Fruit fly (Drosophila melanogaster) S2 (cell line): ENCODE measurements around the gene CG4393.

Experiments
- CG8478 ChIP-seq: fragments of >200 bp; optimal IDR thresholded peaks from 2 replicates; lab custom pipeline; 2018
- CTCF ChIP-seq, 2 experiments: fragments of >200 bp; optimal IDR thresholded peaks; 2 replicates each; lab custom pipeline; 2018

DNA sequence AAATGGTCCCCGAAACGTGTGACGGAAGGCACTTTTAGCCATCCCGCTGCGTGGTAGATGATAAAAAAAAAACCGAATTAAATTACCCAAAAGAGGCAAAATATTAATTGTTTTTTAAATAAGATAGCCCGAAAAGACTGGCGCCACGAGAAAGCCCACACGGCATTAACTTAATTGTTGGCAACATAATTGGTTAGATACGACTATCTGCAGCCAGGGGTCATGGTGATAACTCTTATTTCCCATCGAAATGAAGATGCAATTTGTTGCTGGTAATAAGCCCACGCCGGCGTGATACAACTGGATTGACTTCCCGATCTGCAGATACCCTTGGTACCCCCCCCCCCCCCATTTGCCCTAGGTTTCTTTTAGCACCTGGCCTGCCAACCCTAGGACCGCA is 56.9 kb downstream of the CG4393 start:
- TF ChIP-seq CG8478 (lab: Kevin White, UChicago) (no peak), CTCF (optimal IDR thresholded peaks at IDR 0.05; lab: Kevin White, UChicago) (no peak)
